Worm (Caenorhabditis elegans): ENCODE results near the gene C25F9.5.

C25F9.5 gene

DNA sequence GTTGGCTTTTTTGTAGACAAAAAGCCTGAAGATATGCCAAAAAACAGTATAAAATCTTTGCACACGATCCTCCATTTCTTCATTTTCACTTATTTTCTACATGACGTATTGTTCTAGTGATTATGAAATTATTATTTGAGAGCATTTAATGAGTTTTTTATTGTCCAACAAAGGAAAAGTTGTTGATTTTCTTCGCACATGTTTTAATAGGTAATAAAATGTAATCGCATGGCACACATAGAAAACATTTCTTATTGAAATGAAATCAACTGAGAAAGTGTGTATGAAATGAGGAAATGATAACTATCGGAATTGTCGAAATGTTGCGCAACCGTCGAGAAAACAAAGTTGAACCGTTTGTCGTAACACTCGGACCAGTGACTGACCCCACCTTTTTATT, 9.2 kb downstream of the C25F9.5 start:
- TF ChIP-seq nhr-237 (tag; optimal IDR thresholded peaks at IDR 0.05) (no peak), nhr-76 (tag; optimal IDR thresholded peaks at IDR 0.05) (no peak), zip-8 (tag; optimal IDR thresholded peaks at IDR 0.05) (peak; percentile 7), unc-39 (tag; optimal IDR thresholded peaks at IDR 0.05) (no peak), lin-13 (tag; optimal IDR thresholded peaks at IDR 0.05) (no peak)

DNA sequence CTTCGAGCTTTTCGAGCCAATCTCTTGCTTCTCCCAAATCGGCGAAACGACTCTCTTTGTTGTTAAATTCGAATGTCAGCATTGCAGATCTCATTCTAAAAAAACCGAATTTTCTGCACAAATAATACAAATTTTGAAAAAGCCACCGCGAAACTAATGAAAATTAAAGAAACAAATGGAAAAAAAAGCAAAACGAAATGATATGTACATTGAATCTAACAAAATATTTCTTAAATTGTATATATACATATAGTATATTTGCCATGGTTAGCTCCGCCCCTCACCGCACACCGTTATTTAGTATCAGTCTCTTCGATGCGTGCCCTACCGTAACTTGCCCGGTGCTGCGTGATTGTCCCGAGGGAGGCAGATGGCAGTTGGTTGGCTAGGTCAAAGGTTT, 10.0 kb downstream of the C25F9.5 start, which contains the start of gene srw-86:
srw-86 (minus strand) TSS at position 101 of the 400 bp plus-strand sequence.
- TF ChIP-seq ceh-83 (GFP tag; optimal IDR thresholded peaks at IDR 0.05) (no peak), lsy-2 (tag; optimal IDR thresholded peaks at IDR 0.05) (no peak), elt-3 (tag; optimal IDR thresholded peaks at IDR 0.05) (no peak)

DNA sequence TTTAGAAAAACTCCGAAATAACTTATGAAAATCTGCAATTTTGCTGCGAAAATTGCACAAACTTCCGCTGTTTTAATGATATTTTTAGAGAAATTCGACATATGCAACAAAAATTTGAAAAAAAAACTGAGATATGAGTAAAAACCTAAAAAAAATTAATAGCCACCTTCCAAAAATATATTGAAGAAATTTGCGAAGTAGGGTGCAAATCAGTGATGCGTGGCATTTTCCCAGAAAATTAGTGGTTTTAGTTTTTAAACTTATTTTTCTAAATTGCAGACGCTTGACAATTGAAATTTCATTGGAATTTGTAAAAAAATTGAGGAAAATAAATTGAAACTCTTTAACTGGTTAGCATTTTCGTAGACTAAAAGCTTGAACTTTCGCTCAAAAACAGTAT, 11.8 kb downstream of the C25F9.5 start, which contains the start of gene C25F9.13:
C25F9.13 (minus strand) TSS at position 101 of the 400 bp plus-strand sequence.
- TF ChIP-seq unc-120 (tag; optimal IDR thresholded peaks at IDR 0.05; ENCODE audit: poor library complexity, severe bottlenecking), result no peak
- TF ChIP-seq ceh-43 (GFP tag; optimal IDR thresholded peaks at IDR 0.05), result no peak

DNA sequence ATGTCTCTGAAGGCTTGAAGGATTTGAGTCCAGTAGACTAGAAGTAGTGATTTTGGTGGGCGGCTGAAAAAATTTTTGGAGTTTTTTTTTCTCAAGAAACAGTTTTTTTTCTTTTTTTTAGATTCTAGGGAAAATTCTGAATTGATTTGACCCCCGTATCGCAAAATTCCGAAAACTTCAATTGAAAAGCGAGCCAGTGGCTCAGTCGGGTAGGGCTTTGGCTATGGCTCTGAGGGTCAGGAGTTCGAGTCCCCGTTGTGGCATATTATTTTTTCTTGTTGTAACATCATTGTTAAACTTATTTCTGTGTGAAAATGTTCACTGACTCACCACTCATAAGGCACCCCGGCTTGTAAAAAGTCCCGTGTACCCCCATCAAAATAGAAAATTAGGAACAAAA, 12.3 kb downstream of the C25F9.5 start:
- TF ChIP-seq snpc-4 (tag; optimal IDR thresholded peaks at IDR 0.05) (no peak), zip-8 (tag; optimal IDR thresholded peaks at IDR 0.05) (no peak), mls-2 (tag; optimal IDR thresholded peaks at IDR 0.05) (no peak), nhr-76 (tag; optimal IDR thresholded peaks at IDR 0.05) (no peak), lsy-2 (tag; optimal IDR thresholded peaks at IDR 0.05) (no peak), cnd-1 (tag; optimal IDR thresholded peaks at IDR 0.05) (no peak)

DNA sequence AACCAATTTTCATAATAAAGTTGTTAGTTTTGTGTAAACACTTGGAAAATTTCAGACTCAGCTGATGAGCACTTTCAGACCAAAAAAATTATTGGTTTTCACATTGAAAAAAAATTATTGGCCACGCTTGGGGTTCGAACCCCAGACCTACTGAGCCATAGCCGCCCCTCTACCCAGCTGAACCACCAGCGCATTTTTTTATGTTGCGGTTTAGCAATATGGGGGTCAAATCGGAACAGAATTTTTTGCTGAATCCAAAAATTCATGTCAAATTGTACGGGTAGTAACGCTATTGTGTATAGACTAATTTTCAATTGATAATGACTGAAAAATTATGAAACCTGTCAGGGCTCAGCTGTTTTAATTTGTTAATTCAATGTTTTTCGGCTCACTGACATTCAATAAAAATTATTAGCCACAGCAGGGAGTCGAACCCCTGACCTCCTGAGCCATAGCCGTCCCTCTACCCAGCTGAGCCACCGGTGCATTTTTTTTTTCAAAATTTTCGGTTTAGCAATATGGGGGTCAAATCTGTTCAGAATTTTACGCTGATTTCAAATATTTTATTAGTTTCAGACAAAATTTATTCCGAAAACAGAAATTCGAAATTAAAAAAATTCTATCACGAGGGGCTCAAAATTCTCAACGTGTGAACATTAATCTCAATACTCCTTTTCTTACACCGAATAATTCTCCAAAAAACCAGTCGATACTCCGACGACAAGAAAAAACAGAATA, 13.9 kb downstream of the C25F9.5 start:
- TF ChIP-seq nhr-12 (tag; optimal IDR thresholded peaks at IDR 0.05), result no peak
- no peak for TF ChIP-seq hlh-1 (tag; optimal IDR thresholded peaks at IDR 0.05)
- TF ChIP-seq nhr-2 (tag; optimal IDR thresholded peaks at IDR 0.05), result no peak
- no peak for TF ChIP-seq nhr-237 (tag; optimal IDR thresholded peaks at IDR 0.05)
- TF ChIP-seq unc-120 (tag; optimal IDR thresholded peaks at IDR 0.05; ENCODE audit: poor library complexity, severe bottlenecking), result no peak
- TF ChIP-seq M03D4.4 (tag; optimal IDR thresholded peaks at IDR 0.05), result no peak
- TF ChIP-seq flh-1 (GFP tag; optimal IDR thresholded peaks at IDR 0.05), result no peak
- TF ChIP-seq mep-1 (tag; optimal IDR thresholded peaks at IDR 0.05), result no peak
- TF ChIP-seq lin-13 (tag; optimal IDR thresholded peaks at IDR 0.05), result no peak
- no peak for TF ChIP-seq ham-2 (GFP tag; optimal IDR thresholded peaks at IDR 0.05)
- no peak for TF ChIP-seq pha-4 (tag; optimal IDR thresholded peaks at IDR 0.05)
- TF ChIP-seq sptf-1 (tag; optimal IDR thresholded peaks at IDR 0.05), result no peak
- no peak for TF ChIP-seq drap-1 (GFP tag; optimal IDR thresholded peaks at IDR 0.05)

DNA sequence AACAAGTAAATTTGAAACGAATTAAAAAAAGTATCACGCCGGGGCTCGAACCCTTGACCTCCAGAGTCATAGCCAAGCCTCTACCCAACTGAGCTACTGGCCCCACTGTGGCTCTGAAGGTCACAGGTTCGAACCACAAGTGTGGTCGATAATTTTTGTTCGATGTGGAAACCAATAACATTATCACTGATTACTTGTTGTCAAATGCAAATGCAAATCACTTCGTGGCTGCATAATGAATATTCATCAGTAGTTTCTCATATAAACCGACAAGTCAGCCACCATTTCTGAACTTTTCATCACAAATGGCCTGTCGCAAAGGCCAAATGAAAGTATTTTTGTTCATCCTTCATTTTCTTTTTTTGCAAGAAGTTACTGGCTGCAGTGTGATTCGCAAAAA, 15.9 kb downstream of the C25F9.5 start, which contains the start of gene C25F9.8:
C25F9.8 (plus strand) TSS at position 301 of the 400 bp plus-strand sequence.
- TF ChIP-seq unc-39 (tag; optimal IDR thresholded peaks at IDR 0.05), result no peak
- TF ChIP-seq flh-1 (GFP tag; optimal IDR thresholded peaks at IDR 0.05), result no peak
- no peak for TF ChIP-seq ceh-43 (GFP tag; optimal IDR thresholded peaks at IDR 0.05)
- TF ChIP-seq elt-3 (tag; optimal IDR thresholded peaks at IDR 0.05), result no peak
- no peak for TF ChIP-seq mep-1 (tag; optimal IDR thresholded peaks at IDR 0.05)
- no peak for TF ChIP-seq unc-62 (GFP tag; optimal IDR thresholded peaks at IDR 0.05)
- no peak for TF ChIP-seq snpc-4 (tag; optimal IDR thresholded peaks at IDR 0.05)
- TF ChIP-seq ces-1 (GFP tag; optimal IDR thresholded peaks at IDR 0.05), result no peak
- TF ChIP-seq ztf-11 (tag; optimal IDR thresholded peaks at IDR 0.05), result no peak
- no peak for TF ChIP-seq ceh-83 (GFP tag; optimal IDR thresholded peaks at IDR 0.05)
- TF ChIP-seq cnd-1 (tag; optimal IDR thresholded peaks at IDR 0.05), result no peak
- TF ChIP-seq nhr-28 (tag; optimal IDR thresholded peaks at IDR 0.05), result no peak
- no peak for TF ChIP-seq sem-2 (GFP tag; optimal IDR thresholded peaks at IDR 0.05)
- TF ChIP-seq M03D4.4 (tag; optimal IDR thresholded peaks at IDR 0.05), result no peak
- TF ChIP-seq tbx-8 (GFP tag; optimal IDR thresholded peaks at IDR 0.05), result no peak
- no peak for TF ChIP-seq nhr-76 (tag; optimal IDR thresholded peaks at IDR 0.05)
- TF ChIP-seq ham-2 (GFP tag; optimal IDR thresholded peaks at IDR 0.05), result no peak
- no peak for TF ChIP-seq nhr-12 (tag; optimal IDR thresholded peaks at IDR 0.05)
- no peak for TF ChIP-seq hlh-1 (tag; optimal IDR thresholded peaks at IDR 0.05)
- no peak for TF ChIP-seq elt-1 (tag; optimal IDR thresholded peaks at IDR 0.05; ENCODE audit: borderline replicate concordance, insufficient read depth)

Data from whole organism, mixed stage, embryonic.